Fruit fly (Drosophila melanogaster): ENCODE data around the gene CG14071.

CG14071 gene

dm6 chr2L:10842326-10842725 lies 46.4 kb downstream of the CG14071 start, which contains the start of gene CG6700:
CG6700 (minus strand) TSS chr2L:10842597.
- TF ChIP-seq CTCF (optimal IDR thresholded peaks at IDR 0.05) (peak; percentile 12 to 19), CG8478 (optimal IDR thresholded peaks at IDR 0.05) (no peak)

DNA sequence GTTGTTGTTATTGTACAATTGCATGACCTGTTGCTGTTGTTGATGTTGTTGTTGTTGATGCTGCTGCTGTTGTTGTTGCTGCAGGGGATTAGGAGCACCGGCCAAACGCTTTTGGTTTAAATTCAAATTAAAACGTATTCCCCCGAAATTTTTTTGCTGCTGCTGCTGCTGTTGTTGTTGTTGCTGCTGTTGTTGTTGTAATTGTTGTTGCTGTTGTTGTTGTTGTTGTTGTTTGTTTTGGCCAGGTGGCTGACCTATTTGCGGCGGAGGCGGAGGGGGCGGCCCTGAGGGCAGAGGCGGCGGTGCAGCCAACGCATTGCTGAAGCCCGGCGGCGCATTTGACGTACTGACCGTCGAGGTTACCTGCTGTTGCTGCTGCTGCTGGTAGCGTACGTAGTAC lies 47.1 kb downstream of the CG14071 start:
- TF ChIP-seq CTCF (optimal IDR thresholded peaks at IDR 0.05) (no peak), CG8478 (optimal IDR thresholded peaks at IDR 0.05) (no peak)

All from S2 (cell line).